Fruit fly (Drosophila melanogaster): Measurements from ENCODE around the gene CG11279.
A peak's percentile ranks its signal among the peaks of the same experiment; 100 is the strongest.

CG11279 gene

dm6 chr3L:13015823-13016465, 30.8 kb upstream of the CG11279 start, which contains the start of gene CG11267:
TSS of gene CG11267 (plus strand) at chr3L:13016050.
- TF ChIP-seq CrebA (GFP tag; optimal IDR thresholded peaks at IDR 0.05; ENCODE audit: borderline replicate concordance) (no peak), tai (GFP tag; optimal IDR thresholded peaks at IDR 0.05) (peak; percentile 65), ey (GFP tag; optimal IDR thresholded peaks at IDR 0.05) (peak; percentile 67), lola (GFP tag; optimal IDR thresholded peaks at IDR 0.05) (no peak), Sp1 (GFP tag; optimal IDR thresholded peaks at IDR 0.05) (peak; percentile 81), brk (GFP tag; optimal IDR thresholded peaks at IDR 0.05) (peak; percentile 21), Dfd (GFP tag; optimal IDR thresholded peaks at IDR 0.05) (no peak), HLH106 (tag; optimal IDR thresholded peaks at IDR 0.05) (peak; percentile 84), h (GFP tag; optimal IDR thresholded peaks at IDR 0.05) (peak; percentile 77), Vsx2 (GFP tag; optimal IDR thresholded peaks at IDR 0.05; ENCODE audit: partially characterized antibody) (no peak), Mio (GFP tag; optimal IDR thresholded peaks at IDR 0.05) (no peak), dl (GFP tag; optimal IDR thresholded peaks at IDR 0.05; ENCODE audit: insufficient read depth in 1 of 2, partially characterized antibody in 2 of 2) (no peak), rgr (GFP tag; optimal IDR thresholded peaks at IDR 0.05) (peak; percentile 70), Jra (GFP tag; optimal IDR thresholded peaks at IDR 0.05) (no peak), CG9705 (GFP tag; optimal IDR thresholded peaks at IDR 0.05) (peak; percentile 82), dsf (GFP tag; optimal IDR thresholded peaks at IDR 0.05; ENCODE audit: borderline replicate concordance) (no peak), N (GFP tag; optimal IDR thresholded peaks at IDR 0.05) (no peak), Abd-B (GFP tag; optimal IDR thresholded peaks at IDR 0.05) (no peak), Dif (GFP tag; optimal IDR thresholded peaks at IDR 0.05; ENCODE audit: partially characterized antibody) (no peak), Myc (optimal IDR thresholded peaks at IDR 0.05) (peak; percentile 5), Hnf4 (GFP tag; optimal IDR thresholded peaks at IDR 0.05) (peak; percentile 79), pan (optimal IDR thresholded peaks at IDR 0.05) (no peak), woc (GFP tag; optimal IDR thresholded peaks at IDR 0.05) (peak; percentile 59), psq (GFP tag; optimal IDR thresholded peaks at IDR 0.05) (peak; percentile 46), CG32264 (GFP tag; optimal IDR thresholded peaks at IDR 0.05) (peak; percentile 36), foxo (GFP tag; optimal IDR thresholded peaks at IDR 0.05) (peak in 1 of 2 experiments; percentile 80), Rel (GFP tag; optimal IDR thresholded peaks at IDR 0.05) (no peak), Rel (tag; optimal IDR thresholded peaks at IDR 0.05) (peak; percentile 41), GATAd (GFP tag; optimal IDR thresholded peaks at IDR 0.05) (no peak), Hr78 (GFP tag; optimal IDR thresholded peaks at IDR 0.05) (no peak), usp (GFP tag; optimal IDR thresholded peaks at IDR 0.05) (no peak), sage (GFP tag; optimal IDR thresholded peaks at IDR 0.05) (peak; percentile 60), Hr83 (GFP tag; optimal IDR thresholded peaks at IDR 0.05; ENCODE audit: poor library complexity, severe bottlenecking) (peak; percentile 86), OdsH (GFP tag; optimal IDR thresholded peaks at IDR 0.05) (peak; percentile 49), jim (GFP tag; optimal IDR thresholded peaks at IDR 0.05) (no peak), fru (GFP tag; optimal IDR thresholded peaks at IDR 0.05) (peak; percentile 70), sv (GFP tag; optimal IDR thresholded peaks at IDR 0.05) (peak; percentile 38), dmrt93B (GFP tag; optimal IDR thresholded peaks at IDR 0.05) (no peak), br (GFP tag; optimal IDR thresholded peaks at IDR 0.05) (peak; percentile 68)

DNA sequence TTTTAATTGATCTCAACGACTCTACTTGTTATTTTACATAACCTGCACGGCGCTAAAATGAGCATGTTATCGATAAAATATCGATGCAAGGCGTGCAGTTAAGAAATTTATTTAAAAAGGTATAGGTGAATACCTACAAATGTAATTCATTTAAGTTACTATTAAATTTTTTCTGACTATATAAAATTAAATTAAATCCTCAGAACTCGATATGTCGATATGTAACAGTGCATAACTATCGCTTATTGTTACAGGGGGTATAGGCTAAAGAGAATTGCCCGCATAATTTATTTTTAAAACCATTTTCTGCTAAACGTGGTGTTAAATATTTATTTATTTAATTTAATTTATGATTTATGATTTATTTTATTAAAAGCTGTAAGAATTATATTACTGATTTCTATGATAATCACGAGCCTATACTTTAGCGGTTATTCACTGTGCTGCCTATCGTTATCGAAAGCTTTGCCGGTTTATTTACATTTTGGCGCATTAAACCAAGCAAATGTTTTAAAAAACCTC, 28.9 kb upstream of the CG11279 start, which contains the start of the genes mRpL20 and Icmt:
Gene mRpL20, minus strand, starts transcription at position 65 of the 522 bp plus-strand sequence.
Gene Icmt, plus strand, starts transcription at position 464 of the 522 bp plus-strand sequence.
- TF ChIP-seq HLH106 (tag; optimal IDR thresholded peaks at IDR 0.05) (peak; percentile 97), ey (GFP tag; optimal IDR thresholded peaks at IDR 0.05) (peak; percentile 69), CG32264 (GFP tag; optimal IDR thresholded peaks at IDR 0.05) (peak; percentile 51), woc (GFP tag; optimal IDR thresholded peaks at IDR 0.05) (peak; percentile 72), Dfd (GFP tag; optimal IDR thresholded peaks at IDR 0.05) (peak; percentile 79), dsf (GFP tag; optimal IDR thresholded peaks at IDR 0.05; ENCODE audit: borderline replicate concordance) (peak; percentile 83), OdsH (GFP tag; optimal IDR thresholded peaks at IDR 0.05) (peak; percentile 93), dl (GFP tag; optimal IDR thresholded peaks at IDR 0.05; ENCODE audit: insufficient read depth in 1 of 2, partially characterized antibody in 2 of 2) (no peak), Hr78 (GFP tag; optimal IDR thresholded peaks at IDR 0.05) (no peak), sv (GFP tag; optimal IDR thresholded peaks at IDR 0.05) (peak; percentile 76), Sp1 (GFP tag; optimal IDR thresholded peaks at IDR 0.05) (peak; percentile 97), CrebA (GFP tag; optimal IDR thresholded peaks at IDR 0.05; ENCODE audit: borderline replicate concordance) (no peak), sage (GFP tag; optimal IDR thresholded peaks at IDR 0.05) (peak; percentile 76), tai (GFP tag; optimal IDR thresholded peaks at IDR 0.05) (peak; percentile 89), brk (GFP tag; optimal IDR thresholded peaks at IDR 0.05) (peak; percentile 83), jim (GFP tag; optimal IDR thresholded peaks at IDR 0.05) (no peak), h (GFP tag; optimal IDR thresholded peaks at IDR 0.05) (peak; percentile 89), GATAd (GFP tag; optimal IDR thresholded peaks at IDR 0.05) (peak; percentile 51), br (GFP tag; optimal IDR thresholded peaks at IDR 0.05) (peak; percentile 71), CG9705 (GFP tag; optimal IDR thresholded peaks at IDR 0.05) (peak; percentile 75), Hr83 (GFP tag; optimal IDR thresholded peaks at IDR 0.05; ENCODE audit: poor library complexity, severe bottlenecking) (peak; percentile 55), foxo (GFP tag; optimal IDR thresholded peaks at IDR 0.05) (peak in 1 of 2 experiments; percentile 97), dmrt93B (GFP tag; optimal IDR thresholded peaks at IDR 0.05) (peak; percentile 77), rgr (GFP tag; optimal IDR thresholded peaks at IDR 0.05) (peak; percentile 94), Vsx2 (GFP tag; optimal IDR thresholded peaks at IDR 0.05; ENCODE audit: partially characterized antibody) (no peak), fru (GFP tag; optimal IDR thresholded peaks at IDR 0.05) (peak; percentile 89), Rel (GFP tag; optimal IDR thresholded peaks at IDR 0.05) (peak; percentile 3), Rel (tag; optimal IDR thresholded peaks at IDR 0.05) (peak; percentile 85), psq (GFP tag; optimal IDR thresholded peaks at IDR 0.05) (peak; percentile 93), Jra (GFP tag; optimal IDR thresholded peaks at IDR 0.05) (peak; percentile 84), usp (GFP tag; optimal IDR thresholded peaks at IDR 0.05) (no peak), Hnf4 (GFP tag; optimal IDR thresholded peaks at IDR 0.05) (peak; percentile 93)
